Worm (Caenorhabditis elegans): ENCODE data around the gene C13A10.1.

ce11 chrII:1323190-1323651 is 32.2 kb downstream of the C13A10.1 start:
- no peak for TF ChIP-seq ama-1 (optimal IDR thresholded peaks at IDR 0.05)
- TF ChIP-seq fkh-4 (tag; optimal IDR thresholded peaks at IDR 0.05; ENCODE audit: borderline replicate concordance), result no peak
- no peak for TF ChIP-seq C16A3.4 (tag; optimal IDR thresholded peaks at IDR 0.05)
- TF ChIP-seq vab-15 (tag; optimal IDR thresholded peaks at IDR 0.05), result no peak
- peak; percentile 19; the same call in 1 of the 2 replicates for TF ChIP-seq isw-1 (GFP tag; IDR thresholded peaks at IDR 0.05)
- no peak for TF ChIP-seq zip-4 (GFP tag; optimal IDR thresholded peaks at IDR 0.05)
- no peak for TF ChIP-seq snpc-4 (tag; optimal IDR thresholded peaks at IDR 0.05)
- TF ChIP-seq skn-1 (tag; optimal IDR thresholded peaks at IDR 0.05), result no peak
- TF ChIP-seq lir-3 (tag; optimal IDR thresholded peaks at IDR 0.05; ENCODE audit: poor library complexity), result no peak
- TF ChIP-seq elt-2 (tag; optimal IDR thresholded peaks at IDR 0.05), result no peak
- no peak for TF ChIP-seq nhr-12 (tag; optimal IDR thresholded peaks at IDR 0.05)
- TF ChIP-seq nhr-28 (tag; optimal IDR thresholded peaks at IDR 0.05), result no peak

Data from whole organism, L1 larva.